Fruit fly (Drosophila melanogaster): ENCODE data around the gene CG4259.

Gene CG4259

DNA sequence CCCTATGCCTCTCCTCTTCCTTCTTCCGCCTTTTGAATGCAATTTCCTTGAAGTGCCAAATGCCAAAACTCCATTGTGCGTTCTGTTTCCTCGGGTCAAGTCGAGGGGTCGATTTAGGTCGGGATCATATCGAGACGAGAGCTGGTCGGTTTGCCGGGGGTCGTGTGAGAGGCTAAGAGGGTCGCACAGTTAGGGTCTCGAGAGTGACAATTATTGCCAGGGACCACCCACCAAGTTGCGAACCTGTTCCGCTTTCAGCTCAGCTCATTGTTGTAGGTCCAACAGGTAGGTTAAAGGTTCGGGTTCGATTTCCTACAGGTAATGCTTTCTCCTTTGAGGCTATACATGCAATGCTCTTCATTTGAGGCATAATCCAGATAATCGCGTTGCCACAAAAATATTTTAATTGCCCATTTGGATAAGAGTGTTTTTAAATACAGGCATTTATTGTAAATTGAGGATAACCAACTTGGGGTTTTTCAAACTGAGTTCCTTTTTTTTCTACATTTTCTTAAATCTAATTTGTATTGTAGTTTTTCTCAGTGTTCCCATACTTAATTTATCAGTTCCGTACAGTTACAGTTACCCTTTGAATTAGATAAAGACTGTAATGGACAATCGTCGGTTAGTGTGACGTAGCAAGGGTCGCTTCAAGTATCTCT is 43.6 kb upstream of the CG4259 start:
- TF ChIP-seq eve (GFP tag; optimal IDR thresholded peaks at IDR 0.05) (peak in 1 of 2 experiments; percentile 41), D (optimal IDR thresholded peaks at IDR 0.05) (peak; percentile 98), D (GFP tag; optimal IDR thresholded peaks at IDR 0.05) (no peak), B-H2 (GFP tag; optimal IDR thresholded peaks at IDR 0.05) (no peak), CG14014 (GFP tag; IDR thresholded peaks at IDR 0.05) (no peak), row (GFP tag; IDR thresholded peaks at IDR 0.05) (peak; percentile 29; the same call in 2 of the 3 replicates), Hr51 (GFP tag; optimal IDR thresholded peaks at IDR 0.05) (peak in 1 of 2 experiments; percentile 13), grn (GFP tag; optimal IDR thresholded peaks at IDR 0.05) (peak; percentile 4), CG30403 (GFP tag; optimal IDR thresholded peaks at IDR 0.05) (peak; percentile 21), ci (GFP tag; IDR thresholded peaks at IDR 0.05) (0 out of 3 replicates have a peak, but pooled peaks have one; percentile 8), CG10979 (tag; optimal IDR thresholded peaks at IDR 0.05) (peak; percentile 37), gem (tag; optimal IDR thresholded peaks at IDR 0.05) (peak; percentile 49), esg (GFP tag; conservative IDR thresholded peaks at IDR 0.05) (no peak), kni (GFP tag; optimal IDR thresholded peaks at IDR 0.05) (peak; percentile 4), Ptx1 (GFP tag; IDR thresholded peaks at IDR 0.05) (peak; percentile 33; the same call in 1 of the 2 replicates), pum (GFP tag; optimal IDR thresholded peaks at IDR 0.05) (no peak), ase (GFP tag; IDR thresholded peaks at IDR 0.05) (no peak), br (optimal IDR thresholded peaks at IDR 0.05) (no peak), sens (GFP tag) (peak; percentile 75), zf30C (GFP tag; optimal IDR thresholded peaks at IDR 0.05) (peak; percentile 43), sim (GFP tag; IDR thresholded peaks at IDR 0.05) (no peak), Xrp1 (GFP tag; IDR thresholded peaks at IDR 0.05) (peak; percentile 21; the same call in 1 of the 2 replicates), CG1792 (GFP tag; optimal IDR thresholded peaks at IDR 0.05) (no peak), Blimp-1 (GFP tag; optimal IDR thresholded peaks at IDR 0.05) (peak; percentile 1), Myb (GFP tag; optimal IDR thresholded peaks at IDR 0.05) (no peak), CG9727 (GFP tag; optimal IDR thresholded peaks at IDR 0.05) (peak; percentile 15), Pdp1 (GFP tag; optimal IDR thresholded peaks at IDR 0.05) (peak in 1 of 2 experiments; percentile 37), phol (tag; optimal IDR thresholded peaks at IDR 0.05) (peak; percentile 7), CG17912 (GFP tag; optimal IDR thresholded peaks at IDR 0.05) (no peak), CG14710 (tag; optimal IDR thresholded peaks at IDR 0.05) (peak; percentile 8), CG15479 (GFP tag; optimal IDR thresholded peaks at IDR 0.05) (peak; percentile 92), CG12391 (tag; optimal IDR thresholded peaks at IDR 0.05) (peak; percentile 20), prd (optimal IDR thresholded peaks at IDR 0.05) (no peak), prd (GFP tag; IDR thresholded peaks at IDR 0.05) (peak; percentile 26; the same call in 1 of the 3 replicates), CoRest (tag; optimal IDR thresholded peaks at IDR 0.05) (no peak), CG2678 (tag; optimal IDR thresholded peaks at IDR 0.05) (peak; percentile 12), az2 (GFP tag; optimal IDR thresholded peaks at IDR 0.05) (no peak), Dll (GFP tag; IDR thresholded peaks at IDR 0.05; ENCODE audit: partially characterized antibody) (no peak), CG11504 (tag; optimal IDR thresholded peaks at IDR 0.05) (peak; percentile 9), trem (tag; optimal IDR thresholded peaks at IDR 0.05) (no peak), Sox102F (GFP tag; optimal IDR thresholded peaks at IDR 0.05) (peak; percentile 27), Hand (GFP tag; optimal IDR thresholded peaks at IDR 0.05) (no peak), CG9876 (GFP tag; optimal IDR thresholded peaks at IDR 0.05) (no peak), CG7839 (tag; optimal IDR thresholded peaks at IDR 0.05) (peak; percentile 4), dmrt11E (tag; optimal IDR thresholded peaks at IDR 0.05) (peak; percentile 4), Atf3 (GFP tag; optimal IDR thresholded peaks at IDR 0.05) (no peak), bsh (GFP tag; optimal IDR thresholded peaks at IDR 0.05) (peak in 1 of 2 experiments; percentile 36), CG31365 (tag; optimal IDR thresholded peaks at IDR 0.05) (no peak), dati (GFP tag; IDR thresholded peaks at IDR 0.05) (no peak), CG13624 (GFP tag; optimal IDR thresholded peaks at IDR 0.05) (peak; percentile 8)
